Worm (Caenorhabditis elegans): ENCODE measurements around the gene W01C9.2.
A peak's percentile ranks its signal among the peaks of the same experiment; 100 is the strongest.

Gene W01C9.2

DNA sequence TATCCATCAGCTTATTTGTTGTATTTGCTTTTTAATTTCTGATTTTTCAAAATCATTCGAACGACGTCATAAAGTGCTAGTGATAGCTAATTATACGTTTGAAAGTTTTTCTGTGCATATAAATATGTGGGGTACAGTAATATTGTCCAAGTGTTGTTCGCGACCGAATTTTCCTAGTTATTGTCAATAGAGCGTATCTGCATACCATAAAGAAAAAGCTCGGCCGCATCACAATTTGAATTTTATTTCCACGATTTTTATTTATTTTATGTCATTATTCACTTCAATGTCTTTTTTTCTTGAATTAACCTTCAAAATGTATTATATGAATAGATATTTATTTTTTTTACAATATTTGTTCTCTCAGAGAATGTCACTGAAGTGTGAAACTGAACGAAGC is 19.4 kb upstream of the W01C9.2 start, which contains the start of gene rnh-2 (continued):
- TF ChIP-seq ceh-44 (GFP tag; IDR thresholded peaks at IDR 0.05), result 0 out of 2 replicates have a peak, but pooled peaks have one; percentile 57
- TF ChIP-seq lsy-2 (tag; optimal IDR thresholded peaks at IDR 0.05), result peak in 1 of 2 experiments; percentile 92
- TF ChIP-seq F44E2.7 (GFP tag; IDR thresholded peaks at IDR 0.05), result no peak
- TF ChIP-seq ztf-11 (tag; optimal IDR thresholded peaks at IDR 0.05), result no peak
- TF ChIP-seq egl-43 (GFP tag; IDR thresholded peaks at IDR 0.05), result no peak
- no peak for TF ChIP-seq nhr-237 (tag; optimal IDR thresholded peaks at IDR 0.05)
- no peak for TF ChIP-seq daf-16 (GFP tag; optimal IDR thresholded peaks at IDR 0.05)
- TF ChIP-seq daf-16 (tag; optimal IDR thresholded peaks at IDR 0.05), result peak; percentile 50
- TF ChIP-seq ceh-28 (tag; optimal IDR thresholded peaks at IDR 0.05), result no peak
- TF ChIP-seq ces-1 (GFP tag; optimal IDR thresholded peaks at IDR 0.05), result no peak
- TF ChIP-seq zag-1 (tag; optimal IDR thresholded peaks at IDR 0.05), result no peak
- no peak for TF ChIP-seq lin-1 (GFP tag; IDR thresholded peaks at IDR 0.05)
- peak; percentile 31; the same call in 1 of the 2 replicates for TF ChIP-seq dmd-6 (GFP tag; IDR thresholded peaks at IDR 0.05)
- TF ChIP-seq nhr-41 (GFP tag; IDR thresholded peaks at IDR 0.05), result no peak
- no peak for TF ChIP-seq hmg-1.1 (GFP tag; IDR thresholded peaks at IDR 0.05)
- TF ChIP-seq lin-39 (tag; optimal IDR thresholded peaks at IDR 0.05), result no peak
- peak; percentile 79 for TF ChIP-seq T20F7.1 (GFP tag; optimal IDR thresholded peaks at IDR 0.05)
- TF ChIP-seq unc-39 (tag; optimal IDR thresholded peaks at IDR 0.05), result no peak
- TF ChIP-seq fos-1 (tag; optimal IDR thresholded peaks at IDR 0.05), result no peak
- TF ChIP-seq aly-2 (tag; optimal IDR thresholded peaks at IDR 0.05), result no peak
- TF ChIP-seq daf-8 (GFP tag; IDR thresholded peaks at IDR 0.05), result no peak
- TF ChIP-seq mdl-1 (tag; optimal IDR thresholded peaks at IDR 0.05), result peak in 1 of 2 experiments; percentile 18
- TF ChIP-seq nhr-25 (tag; optimal IDR thresholded peaks at IDR 0.05; ENCODE audit: borderline replicate concordance, insufficient read depth), result no peak
- no peak for TF ChIP-seq daf-12 (tag; optimal IDR thresholded peaks at IDR 0.05)
- no peak for TF ChIP-seq dmd-9 (GFP tag; IDR thresholded peaks at IDR 0.05)
- TF ChIP-seq attf-4 (tag; optimal IDR thresholded peaks at IDR 0.05), result no peak
- no peak for TF ChIP-seq php-3 (GFP tag; IDR thresholded peaks at IDR 0.05)
- TF ChIP-seq T26A8.4 (GFP tag; IDR thresholded peaks at IDR 0.05), result no peak
- peak; percentile 70 for TF ChIP-seq dpl-1 (GFP tag; optimal IDR thresholded peaks at IDR 0.05)
- no peak for TF ChIP-seq vab-7 (GFP tag; IDR thresholded peaks at IDR 0.05)
- TF ChIP-seq ceh-20 (GFP tag; IDR thresholded peaks at IDR 0.05), result no peak
- TF ChIP-seq sdz-12 (GFP tag; optimal IDR thresholded peaks at IDR 0.05), result no peak
- TF ChIP-seq ceh-82 (tag; optimal IDR thresholded peaks at IDR 0.05), result no peak
- TF ChIP-seq saeg-2 (GFP tag; IDR thresholded peaks at IDR 0.05), result no peak
- TF ChIP-seq madf-5 (GFP tag; IDR thresholded peaks at IDR 0.05), result no peak

DNA sequence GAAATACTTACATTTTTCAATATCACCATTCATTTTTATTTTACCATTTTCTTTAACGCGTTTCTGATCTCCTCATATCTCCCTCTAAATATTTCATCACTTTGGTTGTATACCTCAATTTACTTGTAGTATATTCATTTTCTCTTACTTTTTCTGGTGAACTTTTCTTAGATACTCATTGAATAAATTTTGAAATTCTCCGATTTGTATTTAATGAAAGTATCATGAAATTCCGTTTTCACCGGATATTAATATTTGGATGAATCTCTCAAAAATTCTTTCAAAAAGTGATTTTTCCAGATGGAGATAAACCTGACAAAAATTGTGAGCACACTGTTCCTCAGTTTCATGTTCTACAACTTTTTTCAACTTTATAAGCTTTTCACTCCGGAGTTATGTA is 17.9 kb upstream of the W01C9.2 start, which contains the start of gene T13H5.8:
T13H5.8 (plus strand) TSS at position 301 of the 400 bp plus-strand sequence.
- TF ChIP-seq lin-38 (GFP tag; IDR thresholded peaks at IDR 0.05) (peak; percentile 41; the same call in 1 of the 2 replicates), saeg-2 (GFP tag; IDR thresholded peaks at IDR 0.05) (no peak)

DNA sequence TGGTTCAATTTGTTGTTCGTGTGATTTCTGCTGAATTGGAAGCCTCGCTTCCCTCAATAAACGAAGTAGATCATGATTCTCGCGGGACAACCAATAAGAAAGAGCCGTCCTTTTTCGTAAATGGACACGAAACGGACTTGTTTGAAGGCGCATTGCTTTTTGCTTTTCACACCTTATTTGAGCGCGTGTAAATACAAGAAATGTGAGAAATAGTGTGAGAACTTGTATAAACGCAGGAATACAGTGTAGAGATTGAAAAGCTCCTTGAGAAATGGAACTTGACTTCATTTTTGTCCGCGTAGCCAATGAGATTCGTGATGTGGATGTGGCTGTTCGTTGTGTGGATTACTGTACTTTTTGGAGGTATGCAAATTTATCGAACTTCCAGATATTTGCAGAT is 15.5 kb upstream of the W01C9.2 start, which contains the start of gene cht-2:
cht-2 (plus strand) TSS at position 301 of the 400 bp plus-strand sequence.
- no peak for TF ChIP-seq ceh-44 (GFP tag; IDR thresholded peaks at IDR 0.05)
- TF ChIP-seq mep-1 (tag; optimal IDR thresholded peaks at IDR 0.05), result no peak
- no peak for TF ChIP-seq ceh-32 (tag; optimal IDR thresholded peaks at IDR 0.05; ENCODE audit: poor library complexity)
- TF ChIP-seq Y48G9A.11 (GFP tag; IDR thresholded peaks at IDR 0.05), result no peak
- TF ChIP-seq F10B5.3 (tag; optimal IDR thresholded peaks at IDR 0.05), result no peak
